Fruit fly (Drosophila melanogaster): Measurements from ENCODE around the gene Dph4.
A peak's percentile ranks its signal among the peaks of the same experiment; 100 is the strongest.

The Dph4 gene

DNA sequence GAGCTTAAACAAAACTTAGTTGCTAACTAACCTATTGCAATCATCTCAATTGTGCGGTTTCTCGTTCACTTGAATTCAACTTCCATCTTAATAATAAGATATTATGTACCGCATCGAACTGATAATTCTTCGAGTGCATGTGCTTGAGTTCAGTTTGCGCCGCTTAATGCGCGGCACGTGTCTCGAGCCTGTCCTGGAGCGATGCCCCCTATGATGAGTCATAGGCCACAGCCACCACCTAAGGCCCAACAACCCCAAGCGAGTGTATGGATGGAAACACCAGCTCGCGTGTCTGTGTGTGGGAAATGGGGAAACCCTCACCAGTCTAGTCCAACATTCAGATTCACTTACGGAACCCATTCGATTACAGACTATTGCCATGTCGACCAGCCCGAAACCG, 50.0 kb downstream of the Dph4 start:
- peak; percentile 66 for TF ChIP-seq Med (GFP tag)
- no peak for TF ChIP-seq row (GFP tag; IDR thresholded peaks at IDR 0.05)
- peak; percentile 88 for TF ChIP-seq Hey (tag; optimal IDR thresholded peaks at IDR 0.05)
- 0 out of 4 replicates have a peak, but pooled peaks have one; percentile 42 for TF ChIP-seq chinmo (GFP tag; IDR thresholded peaks at IDR 0.05; ENCODE audit: partially characterized antibody)
- TF ChIP-seq lov (optimal IDR thresholded peaks at IDR 0.05), result no peak
- no peak for TF ChIP-seq lov (GFP tag; IDR thresholded peaks at IDR 0.05)

DNA sequence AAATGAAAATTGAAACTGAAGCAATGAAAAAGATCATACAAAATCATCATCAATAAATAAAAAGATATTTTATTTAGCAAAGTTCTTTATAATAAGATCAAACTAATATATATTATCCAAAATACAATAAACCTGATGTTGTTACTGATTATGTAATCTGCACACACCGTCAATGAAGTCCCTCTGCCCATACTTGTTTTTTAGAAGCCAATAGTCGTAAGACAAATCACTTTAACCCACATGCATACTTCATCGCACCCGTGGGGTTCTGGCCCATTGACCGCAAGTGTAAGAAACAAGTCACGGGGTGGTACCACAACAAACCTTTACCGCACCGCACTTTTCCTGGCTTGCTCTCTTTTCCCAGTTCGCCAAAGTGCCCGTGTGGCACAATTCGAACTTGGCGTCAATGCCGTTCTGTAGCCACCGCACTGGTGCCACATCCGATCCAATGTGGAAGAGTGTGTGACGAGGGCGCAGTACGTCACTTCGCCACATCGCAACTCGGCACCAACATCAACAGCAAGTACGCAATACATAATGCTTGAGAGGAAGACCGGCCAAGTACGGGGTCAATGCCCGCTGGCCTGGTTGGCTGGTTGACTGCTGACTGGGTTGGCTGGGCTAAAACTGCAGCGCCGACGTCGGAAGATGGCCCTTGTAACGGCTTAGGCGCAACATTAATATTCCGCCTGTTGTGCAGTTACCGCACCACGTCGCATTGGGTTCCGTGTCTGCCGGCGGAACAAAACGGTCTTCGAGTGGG, 50.8 kb downstream of the Dph4 start:
- TF ChIP-seq CG9932 (GFP tag; IDR thresholded peaks at IDR 0.05), result no peak
- TF ChIP-seq klu (GFP tag; IDR thresholded peaks at IDR 0.05), result no peak
- no peak for TF ChIP-seq CG32532 (GFP tag; IDR thresholded peaks at IDR 0.05)
- TF ChIP-seq CG15073 (GFP tag; optimal IDR thresholded peaks at IDR 0.05), result no peak
- no peak for TF ChIP-seq CG10274 (GFP tag; optimal IDR thresholded peaks at IDR 0.05)
- no peak for TF ChIP-seq CG12299 (tag; optimal IDR thresholded peaks at IDR 0.05)
- no peak for TF ChIP-seq chif (GFP tag; optimal IDR thresholded peaks at IDR 0.05)
- no peak for TF ChIP-seq Fer2 (tag; optimal IDR thresholded peaks at IDR 0.05)
- peak; percentile 26 for TF ChIP-seq kni (GFP tag; optimal IDR thresholded peaks at IDR 0.05)
- no peak for TF ChIP-seq zen (tag; optimal IDR thresholded peaks at IDR 0.05)
- TF ChIP-seq CG3847 (GFP tag; IDR thresholded peaks at IDR 0.05), result no peak
- no peak for TF ChIP-seq stwl (tag; optimal IDR thresholded peaks at IDR 0.05)
- no peak for TF ChIP-seq zen2 (GFP tag; IDR thresholded peaks at IDR 0.05; ENCODE audit: partially characterized antibody)
- no peak for TF ChIP-seq Sin3A (optimal IDR thresholded peaks at IDR 0.05)
- no peak for TF ChIP-seq Gug (GFP tag; IDR thresholded peaks at IDR 0.05)
- peak; percentile 36 for TF ChIP-seq Med (GFP tag)
- no peak for TF ChIP-seq Kr (GFP tag; optimal IDR thresholded peaks at IDR 0.05)
- no peak for TF ChIP-seq Optix (GFP tag; IDR thresholded peaks at IDR 0.05)
- no peak for TF ChIP-seq tna (GFP tag; IDR thresholded peaks at IDR 0.05; ENCODE audit: partially characterized antibody)
- no peak for TF ChIP-seq CG3407 (GFP tag; optimal IDR thresholded peaks at IDR 0.05)
- no peak for TF ChIP-seq CG17568 (GFP tag; optimal IDR thresholded peaks at IDR 0.05)
- TF ChIP-seq ranshi (GFP tag; IDR thresholded peaks at IDR 0.05), result no peak
- TF ChIP-seq ham (GFP tag; IDR thresholded peaks at IDR 0.05), result no peak
- peak in 1 of 2 experiments; percentile 52 for TF ChIP-seq Pdp1 (GFP tag; optimal IDR thresholded peaks at IDR 0.05)
- TF ChIP-seq TFAM (GFP tag; optimal IDR thresholded peaks at IDR 0.05), result no peak
- no peak for TF ChIP-seq NfI (GFP tag; optimal IDR thresholded peaks at IDR 0.05)
- TF ChIP-seq CG11456 (GFP tag; IDR thresholded peaks at IDR 0.05), result 0 out of 3 replicates have a peak, but pooled peaks have one; percentile 31
- TF ChIP-seq wor (GFP tag; IDR thresholded peaks at IDR 0.05), result no peak
- no peak for TF ChIP-seq CG34422 (GFP tag; IDR thresholded peaks at IDR 0.05)
- TF ChIP-seq HHEX (GFP tag; optimal IDR thresholded peaks at IDR 0.05), result no peak
- no peak for TF ChIP-seq h (optimal IDR thresholded peaks at IDR 0.05)
- TF ChIP-seq ssp (GFP tag; IDR thresholded peaks at IDR 0.05), result no peak
- TF ChIP-seq trem (tag; optimal IDR thresholded peaks at IDR 0.05), result no peak
- no peak for TF ChIP-seq CG32772 (GFP tag; IDR thresholded peaks at IDR 0.05)
- no peak for TF ChIP-seq otp (GFP tag; IDR thresholded peaks at IDR 0.05)
- TF ChIP-seq pros (GFP tag; optimal IDR thresholded peaks at IDR 0.05), result no peak
- TF ChIP-seq sc (optimal IDR thresholded peaks at IDR 0.05), result no peak
- no peak for TF ChIP-seq sc (GFP tag; optimal IDR thresholded peaks at IDR 0.05)
- no peak for TF ChIP-seq Ptx1 (GFP tag; IDR thresholded peaks at IDR 0.05)
- no peak for TF ChIP-seq CG31365 (tag; optimal IDR thresholded peaks at IDR 0.05)
- no peak for TF ChIP-seq CG17328 (GFP tag; IDR thresholded peaks at IDR 0.05)
- TF ChIP-seq Rfx (GFP tag; IDR thresholded peaks at IDR 0.05), result no peak
- TF ChIP-seq cad (GFP tag; optimal IDR thresholded peaks at IDR 0.05), result no peak
- TF ChIP-seq repo (GFP tag; optimal IDR thresholded peaks at IDR 0.05), result no peak
- TF ChIP-seq NC2α (GFP tag; optimal IDR thresholded peaks at IDR 0.05), result no peak
